Worm (Caenorhabditis elegans): ENCODE results near the gene glt-1.

The glt-1 gene

ce11 chrX:3540861-3541260 lies 45.0 kb downstream of the glt-1 start:
- peak in 1 of 2 experiments; percentile 48 for TF ChIP-seq lsy-2 (tag; optimal IDR thresholded peaks at IDR 0.05)
- TF ChIP-seq ceh-20 (GFP tag; IDR thresholded peaks at IDR 0.05), result 0 out of 2 replicates have a peak, but pooled peaks have one; percentile 23
- peak in 1 of 2 experiments; percentile 25 for TF ChIP-seq hif-1 (tag; optimal IDR thresholded peaks at IDR 0.05)
- TF ChIP-seq egl-43 (GFP tag; IDR thresholded peaks at IDR 0.05), result 0 out of 2 replicates have a peak, but pooled peaks have one; percentile 54
- TF ChIP-seq set-16 (GFP tag; IDR thresholded peaks at IDR 0.05), result no peak
- TF ChIP-seq R02D3.7 (tag; optimal IDR thresholded peaks at IDR 0.05), result no peak
- TF ChIP-seq madf-9 (GFP tag; conservative IDR thresholded peaks at IDR 0.05), result peak; percentile 39; the same call in 1 of the 2 replicates
- no peak for TF ChIP-seq zfp-2 (tag; optimal IDR thresholded peaks at IDR 0.05)
- TF ChIP-seq rbr-2 (tag; optimal IDR thresholded peaks at IDR 0.05), result peak; percentile 19
- TF ChIP-seq D1046.2 (GFP tag; IDR thresholded peaks at IDR 0.05), result no peak
- peak; percentile 67 for TF ChIP-seq lin-13 (GFP tag; optimal IDR thresholded peaks at IDR 0.05)
- TF ChIP-seq ama-1 (optimal IDR thresholded peaks at IDR 0.05), result peak; percentile 55
- TF ChIP-seq daf-16 (GFP tag; optimal IDR thresholded peaks at IDR 0.05), result no peak
- TF ChIP-seq daf-16 (tag; optimal IDR thresholded peaks at IDR 0.05), result no peak
- TF ChIP-seq lin-15B (tag; optimal IDR thresholded peaks at IDR 0.05), result no peak
- no peak for TF ChIP-seq F49E8.2 (tag; optimal IDR thresholded peaks at IDR 0.05; ENCODE audit: borderline replicate concordance)
- no peak for TF ChIP-seq ctbp-1 (GFP tag; IDR thresholded peaks at IDR 0.05)
- no peak for TF ChIP-seq nhr-111 (GFP tag; optimal IDR thresholded peaks at IDR 0.05)
- peak; percentile 50 for TF ChIP-seq dpl-1 (GFP tag; optimal IDR thresholded peaks at IDR 0.05)
- no peak for TF ChIP-seq F10B5.3 (tag; optimal IDR thresholded peaks at IDR 0.05)
- TF ChIP-seq nhr-6 (tag; optimal IDR thresholded peaks at IDR 0.05), result peak; percentile 14
- TF ChIP-seq nhr-42 (GFP tag; IDR thresholded peaks at IDR 0.05), result no peak
- no peak for TF ChIP-seq sdz-12 (GFP tag; optimal IDR thresholded peaks at IDR 0.05)
- no peak for TF ChIP-seq pqm-1 (tag; optimal IDR thresholded peaks at IDR 0.05)
- no peak for TF ChIP-seq nhr-11 (tag; optimal IDR thresholded peaks at IDR 0.05)
- TF ChIP-seq mep-1 (tag; optimal IDR thresholded peaks at IDR 0.05), result peak; percentile 78
- TF ChIP-seq vab-7 (GFP tag; IDR thresholded peaks at IDR 0.05), result no peak
- no peak for TF ChIP-seq snpc-4 (tag; optimal IDR thresholded peaks at IDR 0.05)
- TF ChIP-seq unc-39 (tag; optimal IDR thresholded peaks at IDR 0.05), result no peak
- TF ChIP-seq hlh-11 (tag; optimal IDR thresholded peaks at IDR 0.05), result no peak
- peak; percentile 56 for TF ChIP-seq hlh-30 (tag; optimal IDR thresholded peaks at IDR 0.05; ENCODE audit: insufficient read depth)
- peak; percentile 38 for TF ChIP-seq mes-2 (tag; optimal IDR thresholded peaks at IDR 0.05; ENCODE audit: poor library complexity, severe bottlenecking)
- no peak for TF ChIP-seq fkh-10 (GFP tag; optimal IDR thresholded peaks at IDR 0.05)
- TF ChIP-seq hmg-1.1 (GFP tag; IDR thresholded peaks at IDR 0.05), result peak; percentile 45; the same call in 1 of the 2 replicates
- no peak for TF ChIP-seq zip-2 (tag; optimal IDR thresholded peaks at IDR 0.05)
- TF ChIP-seq aha-1 (tag), result peak; percentile 94
- peak; percentile 28 for TF ChIP-seq nhr-28 (tag; optimal IDR thresholded peaks at IDR 0.05)
- peak in 1 of 2 experiments; percentile 90 for TF ChIP-seq unc-62 (GFP tag; optimal IDR thresholded peaks at IDR 0.05 in 1 of 2)
- no peak for TF ChIP-seq unc-62 (tag; optimal IDR thresholded peaks at IDR 0.05)
- TF ChIP-seq mxl-2 (GFP tag; conservative IDR thresholded peaks at IDR 0.05), result no peak

DNA sequence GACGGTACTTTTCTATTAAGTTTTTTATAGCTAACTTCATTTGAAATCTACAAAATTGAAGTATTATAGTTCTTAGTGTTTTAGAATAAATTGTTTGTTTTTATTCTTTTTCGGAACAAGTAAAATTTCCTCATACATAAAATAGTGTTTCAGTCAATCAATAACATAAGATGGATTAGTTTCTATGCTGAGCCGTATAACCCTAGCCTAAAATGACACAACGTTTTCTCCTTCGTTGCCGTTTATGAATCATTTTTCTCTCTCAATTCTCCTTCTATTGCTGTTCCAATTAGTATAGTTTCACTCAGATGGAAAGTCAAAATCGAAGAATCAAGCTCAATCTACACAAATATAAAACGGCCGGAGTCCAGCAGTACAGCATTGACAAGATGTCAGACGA lies 46.4 kb downstream of the glt-1 start, which contains the start of gene rgs-7:
rgs-7 (plus strand) TSS at position 301 of the 400 bp plus-strand sequence.
- TF ChIP-seq set-16 (GFP tag; IDR thresholded peaks at IDR 0.05) (no peak), saeg-2 (GFP tag; IDR thresholded peaks at IDR 0.05) (no peak), ceh-82 (tag; optimal IDR thresholded peaks at IDR 0.05) (no peak), Y75B8A.6 (GFP tag; IDR thresholded peaks at IDR 0.05) (no peak), lin-39 (tag; optimal IDR thresholded peaks at IDR 0.05) (no peak), lir-3 (tag; optimal IDR thresholded peaks at IDR 0.05) (no peak), T20F7.1 (GFP tag; optimal IDR thresholded peaks at IDR 0.05) (no peak), ceh-32 (tag; optimal IDR thresholded peaks at IDR 0.05; ENCODE audit: poor library complexity) (no peak), daf-16 (GFP tag; optimal IDR thresholded peaks at IDR 0.05) (no peak), daf-16 (tag; optimal IDR thresholded peaks at IDR 0.05) (no peak), php-3 (GFP tag; IDR thresholded peaks at IDR 0.05) (no peak), gei-8 (GFP tag; optimal IDR thresholded peaks at IDR 0.05) (no peak), R02D3.7 (tag; optimal IDR thresholded peaks at IDR 0.05) (no peak), nhr-77 (tag; optimal IDR thresholded peaks at IDR 0.05) (no peak), dmd-6 (GFP tag; IDR thresholded peaks at IDR 0.05) (no peak), Y105C5A.15 (GFP tag; IDR thresholded peaks at IDR 0.05) (no peak), lim-7 (GFP tag; IDR thresholded peaks at IDR 0.05) (no peak), skn-1 (tag; optimal IDR thresholded peaks at IDR 0.05) (no peak), egl-43 (GFP tag; IDR thresholded peaks at IDR 0.05) (no peak), lin-13 (GFP tag; optimal IDR thresholded peaks at IDR 0.05) (no peak)

Data from whole organism, L4 larva.